Worm (Caenorhabditis elegans) whole organism, L3 larva: ENCODE results near the gene C53B4.2.

Source experiments
- aly-2 ChIP-seq: fragments of 150-350 bp; optimal IDR thresholded peaks from 2 replicates; lab custom pipeline; 2014; ENCODE audit warnings: missing biosample characterization, missing genetic modification characterization
- ama-1 ChIP-seq: fragments of 150-350 bp; optimal IDR thresholded peaks from 2 replicates; lab custom pipeline; 2018
- ceh-28 ChIP-seq: fragments of 150-350 bp; optimal IDR thresholded peaks from 2 replicates; lab custom pipeline; 2014; ENCODE audit warnings: missing biosample characterization, missing genetic modification reagents, missing genetic modification characterization
- elt-1 ChIP-seq: fragments of 150-350 bp; optimal IDR thresholded peaks from 2 replicates; lab custom pipeline; 2014; ENCODE audit warnings: missing biosample characterization, missing genetic modification characterization
- elt-3 ChIP-seq, 3 experiments: fragments of 150-350 bp in 1 of 3; sonication (generic microtip) in 2 of 3; optimal IDR thresholded peaks; 2 replicates in 2 of 3; 4 replicates in 1 of 3; lab custom pipeline; 2014 to 2017; ENCODE audit warnings: missing biosample characterization in 3 of 3, missing genetic modification characterization in 3 of 3
- eor-1 ChIP-seq, 2 experiments: fragments of 150-350 bp; optimal IDR thresholded peaks; 2 replicates each; lab custom pipeline; 2014 to 2018; ENCODE audit warnings: missing biosample characterization in 2 of 2, missing genetic modification characterization in 2 of 2
- jun-1 ChIP-seq: fragments of 150-350 bp; optimal IDR thresholded peaks from 2 replicates; lab custom pipeline; 2014; ENCODE audit warnings: missing biosample characterization, missing genetic modification reagents, missing genetic modification characterization
- nhr-237 ChIP-seq: fragments of 150-350 bp; optimal IDR thresholded peaks from 2 replicates; lab custom pipeline; 2014; ENCODE audit warnings: missing biosample characterization, missing genetic modification characterization
- nhr-28 ChIP-seq: fragments of 150-350 bp; optimal IDR thresholded peaks from 2 replicates; lab custom pipeline; 2014; ENCODE audit warnings: missing biosample characterization, missing genetic modification characterization
- nhr-77 ChIP-seq: fragments of 150-350 bp; optimal IDR thresholded peaks from 2 replicates; lab custom pipeline; 2014; ENCODE audit warnings: missing biosample characterization, missing genetic modification characterization
- pha-4 ChIP-seq: fragments of 150-350 bp; optimal IDR thresholded peaks from 2 replicates; lab custom pipeline; 2014; ENCODE audit warnings: missing biosample characterization, missing genetic modification reagents, missing genetic modification characterization

- no peak for TF ChIP-seq elt-3 (tag; optimal IDR thresholded peaks at IDR 0.05; lab: Kevin White, UChicago)
- TF ChIP-seq ama-1 = no peak
- no peak for TF ChIP-seq jun-1 (tag; lab: Kevin White, UChicago)
- no peak for TF ChIP-seq ceh-28 (tag; lab: Kevin White, UChicago)
- no peak for TF ChIP-seq elt-1
- no peak for TF ChIP-seq nhr-237
- no peak for TF ChIP-seq pha-4
- no peak for TF ChIP-seq nhr-28 (tag; lab: Kevin White, UChicago)
- no peak for TF ChIP-seq eor-1 (tag; optimal IDR thresholded peaks at IDR 0.05; lab: Kevin White, UChicago)
- no peak for TF ChIP-seq nhr-77 (tag; lab: Kevin White, UChicago)
- TF ChIP-seq aly-2 = no peak
Measured at ce11 chrIV:8965883-8966282, at the start of gene C53B4.2.
